Worm (Caenorhabditis elegans): ENCODE data around the gene mdt-28.
A peak's percentile ranks its signal among the peaks of the same experiment; 100 is the strongest.

Gene mdt-28

ce11 chrV:15566511-15567178 lies 8.6 kb downstream of the mdt-28 start (continued):
- TF ChIP-seq fkh-10 (GFP tag; optimal IDR thresholded peaks at IDR 0.05) (no peak), ets-5 (GFP tag; IDR thresholded peaks at IDR 0.05) (no peak), mef-2 (tag; optimal IDR thresholded peaks at IDR 0.05) (peak; percentile 64), mep-1 (tag; optimal IDR thresholded peaks at IDR 0.05) (peak; percentile 80), jun-1 (tag; optimal IDR thresholded peaks at IDR 0.05) (peak; percentile 71), elt-2 (tag; optimal IDR thresholded peaks at IDR 0.05) (peak; percentile 86), aha-1 (tag; optimal IDR thresholded peaks at IDR 0.05) (peak; percentile 0), ama-1 (optimal IDR thresholded peaks at IDR 0.05) (peak; percentile 43), grh-1 (GFP tag; IDR thresholded peaks at IDR 0.05) (no peak), hpl-2 (GFP tag; optimal IDR thresholded peaks at IDR 0.05) (no peak), lin-39 (tag; optimal IDR thresholded peaks at IDR 0.05) (peak; percentile 70), elt-3 (tag; optimal IDR thresholded peaks at IDR 0.05) (peak in 3 of 6 experiments; percentile 12 to 93 (median 70)), vab-15 (tag; optimal IDR thresholded peaks at IDR 0.05) (no peak), ces-1 (GFP tag; optimal IDR thresholded peaks at IDR 0.05) (no peak), nhr-19 (GFP tag; conservative IDR thresholded peaks at IDR 0.05) (peak; percentile 100), mdl-1 (tag; optimal IDR thresholded peaks at IDR 0.05) (peak in 1 of 2 experiments; percentile 99), lin-15B (tag; optimal IDR thresholded peaks at IDR 0.05) (no peak), nhr-85 (tag) (peak; percentile 89), nhr-90 (tag; optimal IDR thresholded peaks at IDR 0.05; ENCODE audit: poor library complexity) (peak; percentile 82), unc-86 (tag; optimal IDR thresholded peaks at IDR 0.05) (no peak), irx-1 (tag; optimal IDR thresholded peaks at IDR 0.05) (peak; percentile 52), lin-13 (GFP tag; optimal IDR thresholded peaks at IDR 0.05) (peak; percentile 74), mab-9 (GFP tag; IDR thresholded peaks at IDR 0.05) (peak; percentile 68), efl-3 (GFP tag; optimal IDR thresholded peaks at IDR 0.05) (no peak), unc-98 (GFP tag; IDR thresholded peaks at IDR 0.05) (no peak), aly-2 (tag; optimal IDR thresholded peaks at IDR 0.05) (no peak), snu-23 (GFP tag; optimal IDR thresholded peaks at IDR 0.05) (peak; percentile 92), hlh-17 (GFP tag; optimal IDR thresholded peaks at IDR 0.05; ENCODE audit: borderline replicate concordance) (no peak), sup-37 (GFP tag; optimal IDR thresholded peaks at IDR 0.05) (peak; percentile 53), ceh-88 (GFP tag; IDR thresholded peaks at IDR 0.05) (peak; percentile 53; the same call in 1 of the 2 replicates), fos-1 (tag; optimal IDR thresholded peaks at IDR 0.05) (peak; percentile 2), pag-3 (tag; optimal IDR thresholded peaks at IDR 0.05; ENCODE audit: borderline replicate concordance, insufficient read depth) (no peak), swsn-7 (tag; optimal IDR thresholded peaks at IDR 0.05) (peak; percentile 66), xbp-1 (tag; optimal IDR thresholded peaks at IDR 0.05) (peak; percentile 54), pqm-1 (tag; optimal IDR thresholded peaks at IDR 0.05) (peak; percentile 66), fkh-8 (tag; optimal IDR thresholded peaks at IDR 0.05) (peak; percentile 39), C34B4.2 (tag; optimal IDR thresholded peaks at IDR 0.05) (no peak), nhr-12 (tag; optimal IDR thresholded peaks at IDR 0.05) (no peak), ceh-82 (tag; optimal IDR thresholded peaks at IDR 0.05) (peak in 1 of 3 experiments; percentile 44), pax-3 (tag; optimal IDR thresholded peaks at IDR 0.05) (peak; percentile 7)

ce11 chrV:15563985-15564384 lies 11.2 kb downstream of the mdt-28 start:
- TF ChIP-seq mab-9 (GFP tag; IDR thresholded peaks at IDR 0.05), result no peak
- no peak for TF ChIP-seq unc-98 (GFP tag; IDR thresholded peaks at IDR 0.05)
- no peak for TF ChIP-seq lin-13 (GFP tag; optimal IDR thresholded peaks at IDR 0.05)
- TF ChIP-seq Y116A8C.19 (tag; optimal IDR thresholded peaks at IDR 0.05; ENCODE audit: borderline replicate concordance), result no peak
- TF ChIP-seq nhr-11 (tag; optimal IDR thresholded peaks at IDR 0.05), result no peak
- no peak for TF ChIP-seq snpc-4 (tag; optimal IDR thresholded peaks at IDR 0.05)
- TF ChIP-seq zag-1 (tag; optimal IDR thresholded peaks at IDR 0.05), result no peak
- no peak for TF ChIP-seq hpl-2 (GFP tag; optimal IDR thresholded peaks at IDR 0.05)
- no peak for TF ChIP-seq ceh-82 (tag; optimal IDR thresholded peaks at IDR 0.05)
- TF ChIP-seq fkh-8 (tag; optimal IDR thresholded peaks at IDR 0.05), result no peak
- TF ChIP-seq dpl-1 (GFP tag; optimal IDR thresholded peaks at IDR 0.05), result peak in 1 of 3 experiments; percentile 13
- no peak for TF ChIP-seq skn-1 (tag; optimal IDR thresholded peaks at IDR 0.05)
- TF ChIP-seq nhr-76 (tag; optimal IDR thresholded peaks at IDR 0.05), result no peak
- no peak for TF ChIP-seq ces-1 (GFP tag; optimal IDR thresholded peaks at IDR 0.05)
- no peak for TF ChIP-seq unc-30 (tag; optimal IDR thresholded peaks at IDR 0.05)
- TF ChIP-seq ets-5 (GFP tag; IDR thresholded peaks at IDR 0.05), result no peak
- TF ChIP-seq nhr-12 (tag; optimal IDR thresholded peaks at IDR 0.05), result no peak
- no peak for TF ChIP-seq unc-62 (GFP tag; optimal IDR thresholded peaks at IDR 0.05)
- no peak for TF ChIP-seq pax-3 (tag; optimal IDR thresholded peaks at IDR 0.05)
- no peak for TF ChIP-seq pag-3 (tag; optimal IDR thresholded peaks at IDR 0.05; ENCODE audit: borderline replicate concordance, insufficient read depth)
- peak; percentile 43 for TF ChIP-seq blmp-1 (tag; optimal IDR thresholded peaks at IDR 0.05)
- TF ChIP-seq jun-1 (tag; optimal IDR thresholded peaks at IDR 0.05), result no peak
- TF ChIP-seq xbp-1 (tag; optimal IDR thresholded peaks at IDR 0.05), result peak; percentile 7
- peak; percentile 35 for TF ChIP-seq nhr-90 (tag; optimal IDR thresholded peaks at IDR 0.05; ENCODE audit: poor library complexity)
- peak; percentile 22 for TF ChIP-seq swsn-7 (tag; optimal IDR thresholded peaks at IDR 0.05)
- no peak for TF ChIP-seq hlh-17 (GFP tag; optimal IDR thresholded peaks at IDR 0.05; ENCODE audit: borderline replicate concordance)

All from whole organism, L1 larva.